Fruit fly (Drosophila melanogaster) whole organism, adult: Measurements from ENCODE around the gene Rpn11.

Experiments used
- CG14711 ChIP-seq: fragments of 200-800 bp; sonication (Bioruptor generic); optimal IDR thresholded peaks from 2 replicates; lab custom pipeline; 2018; ENCODE audit warnings: missing biosample characterization, mild to moderate bottlenecking, missing genetic modification characterization, moderate library complexity
- CG1620 ChIP-seq: fragments of 200-800 bp; sonication (Bioruptor generic); optimal IDR thresholded peaks from 2 replicates; lab custom pipeline; 2016; ENCODE audit warnings: missing biosample characterization, missing genetic modification characterization
- CG7045 ChIP-seq: fragments of 200-800 bp; sonication (Bioruptor generic); optimal IDR thresholded peaks from 2 replicates; lab custom pipeline; 2017; ENCODE audit warnings: missing biosample characterization, mild to moderate bottlenecking, missing genetic modification characterization
- Clk ChIP-seq: fragments of 200-800 bp; sonication (Bioruptor generic); optimal IDR thresholded peaks from 2 replicates; lab custom pipeline; 2017; ENCODE audit warnings: missing biosample characterization, missing genetic modification characterization
- bab1 ChIP-seq: fragments of 200-800 bp; sonication (Bioruptor generic); optimal IDR thresholded peaks from 3 replicates; lab custom pipeline; 2019; ENCODE audit warnings: missing biosample characterization, mild to moderate bottlenecking, missing genetic modification characterization, moderate library complexity
- cic ChIP-seq: fragments of 200-800 bp; sonication (Bioruptor generic); optimal IDR thresholded peaks from 2 replicates; lab custom pipeline; 2017; ENCODE audit warnings: missing biosample characterization, mild to moderate bottlenecking, missing genetic modification characterization, moderate library complexity
- tj ChIP-seq: fragments of 200-800 bp; sonication (Bioruptor generic); optimal IDR thresholded peaks from 3 replicates; lab custom pipeline; 2017; ENCODE audit warnings: missing biosample characterization, mild to moderate bottlenecking, missing genetic modification characterization, moderate library complexity
- toe ChIP-seq: fragments of 200-800 bp; sonication (Bioruptor generic); optimal IDR thresholded peaks from 2 replicates; lab custom pipeline; 2016; ENCODE audit warnings: missing biosample characterization, missing genetic modification characterization

- TF ChIP-seq CG14711 (tag; lab: Kevin White, UChicago): no peak
- no peak for TF ChIP-seq CG1620 (GFP tag; lab: Kevin White, UChicago)
- no peak for TF ChIP-seq toe (GFP tag; lab: Kevin White, UChicago)
- no peak for TF ChIP-seq Clk (GFP tag; lab: Kevin White, UChicago)
- TF ChIP-seq tj: no peak
- no peak for TF ChIP-seq cic (GFP tag; lab: Kevin White, UChicago)
- no peak for TF ChIP-seq bab1 (GFP tag; lab: Kevin White, UChicago)
- no peak for TF ChIP-seq CG7045 (GFP tag; lab: Kevin White, UChicago)
Observed at dm6 chr2L:5092597-5092991, 33.0 kb upstream of the Rpn11 start.
